Worm (Caenorhabditis elegans): ENCODE results near the gene arrd-2.

DNA sequence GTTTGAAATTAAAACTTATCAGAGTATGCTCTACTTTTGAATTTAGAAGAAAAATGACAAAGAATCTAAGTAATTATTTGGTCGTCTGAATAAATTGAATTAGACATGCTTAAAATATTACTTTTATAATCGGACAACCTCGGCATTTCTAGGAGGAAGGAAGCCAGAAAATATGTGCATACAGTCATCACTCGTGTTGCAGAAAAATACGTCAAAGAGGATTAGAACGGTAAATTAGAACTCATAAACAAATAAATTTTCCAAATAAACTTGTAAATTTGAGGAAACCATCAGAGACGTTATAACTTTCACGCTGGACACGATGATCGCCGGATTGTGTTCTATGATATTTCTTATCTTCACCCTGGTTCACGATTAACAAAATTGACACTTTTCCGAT lies 46.7 kb downstream of the arrd-2 start, which contains the start of gene chil-19:
- TF ChIP-seq dox-1 (GFP tag; IDR thresholded peaks at IDR 0.05) (no peak), zfh-2 (GFP tag; conservative IDR thresholded peaks at IDR 0.05) (no peak), chd-7 (tag; optimal IDR thresholded peaks at IDR 0.05) (no peak), Y56A3A.18 (GFP tag; IDR thresholded peaks at IDR 0.05) (no peak), ceh-100 (GFP tag; IDR thresholded peaks at IDR 0.05) (no peak), ztf-22 (GFP tag; optimal IDR thresholded peaks at IDR 0.05) (no peak), hrde-1 (tag; optimal IDR thresholded peaks at IDR 0.05; ENCODE audit: borderline replicate concordance) (no peak), madf-10 (tag; optimal IDR thresholded peaks at IDR 0.05) (no peak), B0035.1 (tag; optimal IDR thresholded peaks at IDR 0.05) (no peak), madf-8 (GFP tag; conservative IDR thresholded peaks at IDR 0.05) (no peak), F10E7.11 (tag; optimal IDR thresholded peaks at IDR 0.05) (no peak), ama-1 (optimal IDR thresholded peaks at IDR 0.05) (no peak), ama-1 (GFP tag; optimal IDR thresholded peaks at IDR 0.05) (no peak)

Data from whole organism, young adult.